Fruit fly (Drosophila melanogaster) whole organism, adult: Measurements from ENCODE around the gene Sos.
A peak's percentile ranks its signal among the peaks of the same experiment; 100 is the strongest.

Experiments
- CG11617 ChIP-seq: fragments of 200-800 bp; sonication (Bioruptor generic); optimal IDR thresholded peaks from 2 replicates; lab custom pipeline; 2017; ENCODE audit warnings: mild to moderate bottlenecking, missing biosample characterization, missing genetic modification reagents, missing genetic modification characterization
- CG12768 ChIP-seq: fragments of 200-800 bp; sonication (Bioruptor generic); optimal IDR thresholded peaks from 2 replicates; lab custom pipeline; 2017; ENCODE audit warnings: missing biosample characterization, missing genetic modification characterization, mild to moderate bottlenecking, moderate library complexity, missing genetic modification reagents
- CG14711 ChIP-seq: fragments of 200-800 bp; sonication (Bioruptor generic); optimal IDR thresholded peaks from 2 replicates; lab custom pipeline; 2018; ENCODE audit warnings: missing biosample characterization, mild to moderate bottlenecking, missing genetic modification characterization, moderate library complexity
- CG1620 ChIP-seq: fragments of 200-800 bp; sonication (Bioruptor generic); optimal IDR thresholded peaks from 2 replicates; lab custom pipeline; 2016; ENCODE audit warnings: missing biosample characterization, missing genetic modification characterization
- CG33017 ChIP-seq: fragments of 200-800 bp; sonication (Bioruptor generic); optimal IDR thresholded peaks from 2 replicates; lab custom pipeline; 2018; ENCODE audit warnings: missing biosample characterization, mild to moderate bottlenecking, missing genetic modification characterization, moderate library complexity
- CG5204 ChIP-seq: fragments of 200-800 bp; sonication (Bioruptor generic); optimal IDR thresholded peaks from 2 replicates; lab custom pipeline; 2016; ENCODE audit warnings: missing biosample characterization, missing genetic modification characterization
- CG7045 ChIP-seq: fragments of 200-800 bp; sonication (Bioruptor generic); optimal IDR thresholded peaks from 2 replicates; lab custom pipeline; 2017; ENCODE audit warnings: missing biosample characterization, mild to moderate bottlenecking, missing genetic modification characterization
- CG7101 ChIP-seq: fragments of 200-800 bp; sonication (Bioruptor generic); optimal IDR thresholded peaks from 2 replicates; lab custom pipeline; 2018; ENCODE audit warnings: missing biosample characterization, mild to moderate bottlenecking, missing genetic modification characterization, moderate library complexity
- Clk ChIP-seq: fragments of 200-800 bp; sonication (Bioruptor generic); optimal IDR thresholded peaks from 2 replicates; lab custom pipeline; 2017; ENCODE audit warnings: missing biosample characterization, missing genetic modification characterization
- Crg-1 ChIP-seq: fragments of 200-800 bp; sonication (Bioruptor generic); optimal IDR thresholded peaks from 2 replicates; lab custom pipeline; 2016; ENCODE audit warnings: missing biosample characterization, missing genetic modification characterization
- Hr96 ChIP-seq: fragments of 200-800 bp; sonication (Bioruptor generic); optimal IDR thresholded peaks from 2 replicates; lab custom pipeline; 2016; ENCODE audit warnings: missing biosample characterization, missing genetic modification characterization
- Mnt ChIP-seq: fragments of 200-800 bp; sonication (Bioruptor generic); optimal IDR thresholded peaks from 2 replicates; lab custom pipeline; 2016; ENCODE audit warnings: missing biosample characterization, mild to moderate bottlenecking, missing genetic modification characterization
- bab1 ChIP-seq: fragments of 200-800 bp; sonication (Bioruptor generic); optimal IDR thresholded peaks from 3 replicates; lab custom pipeline; 2019; ENCODE audit warnings: missing biosample characterization, mild to moderate bottlenecking, missing genetic modification characterization, moderate library complexity
- cic ChIP-seq: fragments of 200-800 bp; sonication (Bioruptor generic); optimal IDR thresholded peaks from 2 replicates; lab custom pipeline; 2017; ENCODE audit warnings: missing biosample characterization, mild to moderate bottlenecking, missing genetic modification characterization, moderate library complexity
- cnc ChIP-seq, 2 experiments: fragments of >200 bp; optimal IDR thresholded peaks; 2 replicates each; lab custom pipeline; 2017
- kay ChIP-seq: fragments of 200-800 bp; sonication (Bioruptor generic); peaks from one replicate; lab custom pipeline; 2016; ENCODE audit warnings: missing biosample characterization, missing genetic modification characterization, borderline replicate concordance
- ovo ChIP-seq: fragments of 200-800 bp; sonication (Bioruptor generic); optimal IDR thresholded peaks from 2 replicates; lab custom pipeline; 2016; ENCODE audit warnings: missing biosample characterization, missing genetic modification characterization
- pad ChIP-seq: fragments of 200-800 bp; sonication (Bioruptor generic); optimal IDR thresholded peaks from 3 replicates; lab custom pipeline; 2017; ENCODE audit warnings: missing biosample characterization, missing genetic modification characterization, mild to moderate bottlenecking, moderate library complexity, missing genetic modification reagents
- tj ChIP-seq: fragments of 200-800 bp; sonication (Bioruptor generic); optimal IDR thresholded peaks from 3 replicates; lab custom pipeline; 2017; ENCODE audit warnings: missing biosample characterization, mild to moderate bottlenecking, missing genetic modification characterization, moderate library complexity
- toe ChIP-seq: fragments of 200-800 bp; sonication (Bioruptor generic); optimal IDR thresholded peaks from 2 replicates; lab custom pipeline; 2016; ENCODE audit warnings: missing biosample characterization, missing genetic modification characterization

Gene Sos

DNA sequence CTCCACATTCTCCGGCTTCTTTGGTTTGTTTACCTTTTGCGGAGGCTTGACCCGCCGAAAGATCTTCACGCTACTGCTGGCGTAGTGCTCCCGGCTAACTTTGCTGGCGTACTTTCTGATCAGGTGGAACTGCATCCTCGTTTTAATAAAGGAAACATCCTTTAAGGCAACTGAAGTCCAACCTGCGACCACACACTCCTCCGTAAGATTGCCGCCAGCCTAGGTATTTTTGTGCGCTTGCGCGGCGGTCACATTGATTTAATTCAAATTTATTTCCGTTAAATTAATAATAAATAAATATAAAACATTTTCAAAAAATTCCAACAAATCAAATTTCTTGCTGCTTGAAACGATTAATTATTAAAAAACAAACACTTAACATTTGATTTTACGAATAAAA, 13.9 kb downstream of the Sos start, which contains the start of gene PolG1:
Gene PolG1, minus strand, starts transcription at position 216 of the 400 bp plus-strand sequence.
- no peak for TF ChIP-seq CG14711 (tag; lab: Kevin White, UChicago)
- no peak for TF ChIP-seq CG1620
- TF ChIP-seq Crg-1 (GFP tag; lab: Kevin White, UChicago), result no peak
- no peak for TF ChIP-seq cic (GFP tag; lab: Kevin White, UChicago)
- TF ChIP-seq Clk (GFP tag; lab: Kevin White, UChicago), result no peak
- no peak for TF ChIP-seq bab1 (GFP tag; lab: Kevin White, UChicago)
- TF ChIP-seq toe, result no peak
- no peak for TF ChIP-seq ovo (GFP tag; lab: Kevin White, UChicago)
- no peak for TF ChIP-seq CG7101 (tag; lab: Kevin White, UChicago)
- no peak for TF ChIP-seq CG12768 (GFP tag; lab: Kevin White, UChicago)
- no peak for TF ChIP-seq CG7045 (GFP tag; lab: Kevin White, UChicago)
- no peak for TF ChIP-seq pad (GFP tag; lab: Kevin White, UChicago)
- no peak for TF ChIP-seq tj (GFP tag; lab: Kevin White, UChicago)
- no peak for TF ChIP-seq Hr96
- TF ChIP-seq kay, result no peak
- no peak for TF ChIP-seq CG11617 (GFP tag; lab: Kevin White, UChicago)

DNA sequence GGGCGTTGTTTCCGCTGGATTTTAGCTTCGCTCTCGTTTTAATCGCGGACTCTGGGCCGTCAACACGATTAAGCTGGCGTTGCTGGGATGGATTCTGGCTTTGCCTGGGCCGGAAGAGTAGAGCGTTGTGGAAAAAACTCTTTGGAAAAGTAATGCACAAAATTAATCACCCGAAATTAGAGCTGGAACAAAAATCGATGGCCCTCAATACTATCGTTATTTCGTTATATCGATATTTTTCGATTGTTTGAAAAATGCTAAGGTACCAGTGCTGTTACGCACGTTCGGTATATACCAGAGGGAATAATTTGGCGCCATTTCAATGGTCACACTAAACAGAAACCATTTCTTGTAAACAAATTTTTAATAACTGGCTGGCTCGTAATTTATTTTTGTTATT, 15.9 kb downstream of the Sos start, which contains the start of the genes Arpc1 and Orc5:
Gene Arpc1, minus strand, starts transcription at position 202 of the 400 bp plus-strand sequence.
Gene Orc5, plus strand, starts transcription at position 298 of the 400 bp plus-strand sequence.
- TF ChIP-seq ovo (GFP tag; lab: Kevin White, UChicago) (no peak), CG7101 (tag; lab: Kevin White, UChicago) (peak; percentile 6), Crg-1 (GFP tag; lab: Kevin White, UChicago) (peak; percentile 6), bab1 (GFP tag; lab: Kevin White, UChicago) (peak; percentile 72), toe (no peak), cic (GFP tag; lab: Kevin White, UChicago) (no peak), kay (no peak), CG7045 (GFP tag; lab: Kevin White, UChicago) (no peak), CG12768 (GFP tag; lab: Kevin White, UChicago) (no peak), pad (GFP tag; lab: Kevin White, UChicago) (no peak), CG5204 (no peak), Clk (GFP tag; lab: Kevin White, UChicago) (no peak), tj (GFP tag; lab: Kevin White, UChicago) (no peak), CG1620 (peak; percentile 30), CG33017 (tag; lab: Kevin White, UChicago) (no peak), CG14711 (tag; lab: Kevin White, UChicago) (peak; percentile 14), cnc (optimal IDR thresholded peaks at IDR 0.05; lab: Kevin White, UChicago) (no peak), CG11617 (GFP tag; lab: Kevin White, UChicago) (no peak), Mnt (GFP tag; lab: Kevin White, UChicago) (no peak), Hr96 (no peak)

dm6 chr2L:13833058-13833457, 19.4 kb downstream of the Sos start, which contains the start of the genes GatC, PolG2 and Polr2C:
Gene GatC (minus strand): TSS chr2L:13833105.
Gene PolG2 (minus strand): TSS chr2L:13833105.
Gene Polr2C (plus strand): TSS chr2L:13833337.
- TF ChIP-seq cic (GFP tag; lab: Kevin White, UChicago), result no peak
- TF ChIP-seq CG12768 (GFP tag; lab: Kevin White, UChicago), result no peak
- TF ChIP-seq CG33017 (tag; lab: Kevin White, UChicago), result peak; percentile 11
- peak; percentile 12 for TF ChIP-seq CG1620
- no peak for TF ChIP-seq CG5204
- TF ChIP-seq Hr96, result no peak
- TF ChIP-seq CG14711 (tag; lab: Kevin White, UChicago), result peak; percentile 19
- peak; percentile 33 for TF ChIP-seq Crg-1 (GFP tag; lab: Kevin White, UChicago)
- TF ChIP-seq tj (GFP tag; lab: Kevin White, UChicago), result peak; percentile 0
- TF ChIP-seq Mnt (GFP tag; lab: Kevin White, UChicago), result peak; percentile 38
- no peak for TF ChIP-seq toe
- TF ChIP-seq CG11617 (GFP tag; lab: Kevin White, UChicago), result no peak
- TF ChIP-seq Clk (GFP tag; lab: Kevin White, UChicago), result no peak
- no peak for TF ChIP-seq ovo (GFP tag; lab: Kevin White, UChicago)
- TF ChIP-seq CG7101 (tag; lab: Kevin White, UChicago), result peak; percentile 53

DNA sequence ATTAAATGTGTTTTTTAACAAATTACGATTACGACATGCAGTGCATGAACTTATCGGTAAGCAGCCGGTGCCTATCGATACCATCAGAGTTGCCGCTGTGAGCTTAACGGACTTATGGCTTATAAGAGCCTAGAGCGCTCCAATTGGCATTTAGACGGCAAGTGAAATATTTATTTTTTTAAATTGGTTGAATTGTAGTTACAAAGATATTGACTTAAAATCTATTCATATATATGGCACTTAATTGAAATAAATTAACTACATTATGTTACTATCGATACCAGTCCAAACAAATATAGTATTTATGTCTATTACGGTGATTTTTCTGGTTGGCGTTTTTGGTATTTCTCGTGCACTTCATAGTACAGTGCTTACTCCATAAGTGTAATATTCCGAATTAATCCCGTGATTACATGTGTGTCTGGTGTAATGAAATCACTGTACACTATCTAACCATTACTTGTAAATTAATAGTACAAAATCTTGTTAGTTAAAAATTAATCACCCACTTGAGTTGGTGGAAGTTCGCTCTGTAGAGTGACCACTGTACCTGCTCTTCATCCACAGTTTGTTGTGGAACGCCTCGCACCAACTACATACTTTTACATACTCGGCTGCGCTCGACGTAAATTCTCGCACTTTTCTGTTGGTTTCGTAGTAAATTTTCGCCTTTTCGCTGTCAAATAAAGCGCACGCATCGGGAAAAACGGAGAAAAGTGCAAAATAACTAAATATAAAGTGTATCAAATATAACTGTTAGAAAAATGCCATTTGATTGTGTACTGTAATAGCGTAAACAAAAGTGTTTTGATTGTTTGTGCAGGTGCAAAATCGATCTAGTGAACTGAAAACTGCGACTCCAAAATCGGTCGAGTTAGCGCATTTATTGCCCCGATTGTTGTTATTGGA, 21.6 kb downstream of the Sos start, which contains the start of the genes mRpS23 and CenG1A:
Gene mRpS23, minus strand, starts transcription at position 71 of the 909 bp plus-strand sequence.
Gene CenG1A, plus strand, starts transcription at position 563 of the 909 bp plus-strand sequence.
- peak; percentile 100 for TF ChIP-seq CG33017 (tag; lab: Kevin White, UChicago)
- TF ChIP-seq Hr96, result peak; percentile 99
- TF ChIP-seq toe, result peak; percentile 99
- TF ChIP-seq Crg-1 (GFP tag; lab: Kevin White, UChicago), result peak; percentile 99
- TF ChIP-seq CG7045 (GFP tag; lab: Kevin White, UChicago), result peak; percentile 99
- peak; percentile 91 for TF ChIP-seq tj (GFP tag; lab: Kevin White, UChicago)
- TF ChIP-seq cic (GFP tag; lab: Kevin White, UChicago), result peak; percentile 91
- peak; percentile 98 for TF ChIP-seq CG14711 (tag; lab: Kevin White, UChicago)
- TF ChIP-seq Mnt (GFP tag; lab: Kevin White, UChicago), result peak; percentile 98
- peak; percentile 100 for TF ChIP-seq CG7101 (tag; lab: Kevin White, UChicago)
- peak; percentile 93 for TF ChIP-seq pad (GFP tag; lab: Kevin White, UChicago)
- TF ChIP-seq ovo (GFP tag; lab: Kevin White, UChicago), result peak; percentile 98
- no peak for TF ChIP-seq cnc (optimal IDR thresholded peaks at IDR 0.05; lab: Kevin White, UChicago)
- TF ChIP-seq CG5204, result peak; percentile 100
- peak; percentile 100 for TF ChIP-seq bab1 (GFP tag; lab: Kevin White, UChicago)
- TF ChIP-seq CG11617 (GFP tag; lab: Kevin White, UChicago), result peak; percentile 98
- TF ChIP-seq Clk (GFP tag; lab: Kevin White, UChicago), result peak; percentile 99
- no peak for TF ChIP-seq kay
- peak; percentile 99 for TF ChIP-seq CG1620
- peak; percentile 99 for TF ChIP-seq CG12768 (GFP tag; lab: Kevin White, UChicago)
